Worm (Caenorhabditis elegans): ENCODE results near the gene set-6.

DNA sequence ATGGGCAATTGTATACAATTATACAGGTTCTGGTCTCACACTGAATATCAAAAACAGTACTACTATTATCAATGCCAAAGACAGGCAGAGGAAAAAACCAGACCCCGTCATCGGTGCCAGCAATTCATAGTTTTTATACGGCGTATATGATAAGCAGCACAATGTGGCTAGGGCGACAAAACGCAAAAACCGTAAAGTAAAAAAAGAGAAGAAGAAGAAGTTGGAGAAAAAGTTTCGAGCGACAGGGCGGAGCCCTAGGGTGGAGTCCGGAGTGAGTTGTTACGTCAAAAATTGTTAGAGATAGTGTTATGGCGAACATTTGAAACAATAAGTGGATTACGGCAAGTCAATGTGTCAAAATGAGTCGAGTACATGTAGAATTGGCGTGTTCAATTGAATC, 27.1 kb upstream of the set-6 start:
- TF ChIP-seq ets-4 (GFP tag; optimal IDR thresholded peaks at IDR 0.05) (no peak), Y53G8AR.9 (GFP tag; conservative IDR thresholded peaks at IDR 0.05) (no peak), F23B12.7 (tag; optimal IDR thresholded peaks at IDR 0.05; ENCODE audit: insufficient read depth) (no peak)

All from whole organism, young adult.